Fruit fly (Drosophila melanogaster): Measurements from ENCODE around the gene CG10588.

- TF ChIP-seq CTCF (optimal IDR thresholded peaks at IDR 0.05) (no peak), CG8478 (optimal IDR thresholded peaks at IDR 0.05) (no peak)
Observed at dm6 chr3L:20954118-20954517, 2.6 kb upstream of the CG10588 start.

Data from S2 (cell line).